Fruit fly (Drosophila melanogaster): Measurements from ENCODE around the gene CG4789.

Gene CG4789

DNA sequence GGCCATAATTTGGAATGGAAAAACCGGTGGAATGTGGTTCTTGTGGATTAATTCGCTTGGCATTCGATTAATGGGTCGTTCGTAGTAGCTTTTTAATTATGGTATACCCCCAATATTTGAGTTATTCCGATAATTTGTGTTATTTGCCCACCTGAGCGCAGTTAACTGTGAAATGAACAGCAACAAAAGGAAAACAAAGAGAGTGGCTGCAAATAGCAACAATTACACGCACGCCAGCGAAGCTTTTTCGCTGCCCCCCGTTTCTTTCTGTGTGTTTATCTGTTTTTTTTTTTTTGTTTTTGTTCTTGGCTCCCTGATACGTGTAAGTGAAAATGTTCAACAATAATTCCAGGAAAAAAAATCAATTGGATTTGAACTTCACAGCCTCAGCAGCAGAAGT, 816 bp upstream of the CG4789 start (continued):
- TF ChIP-seq maf-S (GFP tag; optimal IDR thresholded peaks at IDR 0.05), result no peak
- no peak for TF ChIP-seq CG15601 (tag; optimal IDR thresholded peaks at IDR 0.05)
- no peak for TF ChIP-seq gce (GFP tag; IDR thresholded peaks at IDR 0.05)
- TF ChIP-seq CG3995 (GFP tag; optimal IDR thresholded peaks at IDR 0.05), result peak; percentile 20
- TF ChIP-seq zf30C (GFP tag; optimal IDR thresholded peaks at IDR 0.05), result peak; percentile 57
- 0 out of 2 replicates have a peak, but pooled peaks have one; percentile 9 for TF ChIP-seq CG6689 (GFP tag; IDR thresholded peaks at IDR 0.05)
- no peak for TF ChIP-seq CG33213 (GFP tag; optimal IDR thresholded peaks at IDR 0.05)
- no peak for TF ChIP-seq Side (GFP tag; optimal IDR thresholded peaks at IDR 0.05)

DNA sequence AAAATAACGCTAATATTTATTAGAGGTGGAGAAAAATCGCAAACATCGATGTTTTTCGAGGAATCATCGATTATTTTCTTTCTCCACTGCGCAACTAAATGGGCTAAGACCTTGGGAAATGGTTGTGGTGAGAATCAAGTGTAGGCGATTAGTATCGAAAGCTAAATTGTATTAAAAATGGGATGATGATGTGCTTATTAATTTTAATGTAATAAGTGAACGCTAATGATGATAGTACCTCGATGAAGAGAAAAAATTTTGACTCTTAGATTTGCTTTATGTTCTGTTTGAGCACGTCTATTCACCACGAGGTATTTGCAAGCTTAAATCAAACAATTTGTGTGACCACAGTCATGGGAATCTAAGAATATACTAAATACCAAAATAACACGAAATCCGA, 2.6 kb downstream of the CG4789 start, which contains the start of the genes Rai1 and CG13005:
Gene Rai1 (minus strand): TSS at position 46 of the 400 bp plus-strand sequence.
Gene CG13005 (plus strand): TSS at position 352 of the 400 bp plus-strand sequence.
- peak; percentile 80 for TF ChIP-seq CG16813 (GFP tag; IDR thresholded peaks at IDR 0.05; ENCODE audit: partially characterized antibody)
- no peak for TF ChIP-seq cad (GFP tag; optimal IDR thresholded peaks at IDR 0.05)
- TF ChIP-seq croc (GFP tag; conservative IDR thresholded peaks at IDR 0.05), result no peak
- TF ChIP-seq Doc3 (GFP tag; IDR thresholded peaks at IDR 0.05; ENCODE audit: partially characterized antibody), result peak; percentile 84
- TF ChIP-seq CG15479 (GFP tag; optimal IDR thresholded peaks at IDR 0.05), result no peak
- no peak for TF ChIP-seq Sox102F (GFP tag; optimal IDR thresholded peaks at IDR 0.05)
- no peak for TF ChIP-seq sens-2 (GFP tag; IDR thresholded peaks at IDR 0.05)
- TF ChIP-seq sisA (GFP tag; IDR thresholded peaks at IDR 0.05), result no peak
- no peak for TF ChIP-seq CG10147 (GFP tag; optimal IDR thresholded peaks at IDR 0.05)
- TF ChIP-seq E2f1 (GFP tag; IDR thresholded peaks at IDR 0.05), result no peak
- peak; percentile 73 for TF ChIP-seq tna (GFP tag; IDR thresholded peaks at IDR 0.05; ENCODE audit: partially characterized antibody)
- TF ChIP-seq ftz-f1 (GFP tag; optimal IDR thresholded peaks at IDR 0.05), result peak; percentile 95
- TF ChIP-seq pita (GFP tag; optimal IDR thresholded peaks at IDR 0.05), result no peak
- peak; percentile 55 for TF ChIP-seq Ets97D (GFP tag; optimal IDR thresholded peaks at IDR 0.05)
- TF ChIP-seq CG13296 (GFP tag; optimal IDR thresholded peaks at IDR 0.05), result no peak
- no peak for TF ChIP-seq CG4707 (GFP tag; optimal IDR thresholded peaks at IDR 0.05)
- TF ChIP-seq H2.0 (GFP tag; IDR thresholded peaks at IDR 0.05), result no peak
- peak; percentile 5 for TF ChIP-seq CG17186 (GFP tag; optimal IDR thresholded peaks at IDR 0.05)
- TF ChIP-seq CG12236 (GFP tag; optimal IDR thresholded peaks at IDR 0.05), result no peak
- TF ChIP-seq eve (GFP tag; optimal IDR thresholded peaks at IDR 0.05), result no peak
- peak; percentile 53; the same call in 1 of the 3 replicates for TF ChIP-seq CG7357 (GFP tag; IDR thresholded peaks at IDR 0.05)
- no peak for TF ChIP-seq H15 (GFP tag; IDR thresholded peaks at IDR 0.05)
- no peak for TF ChIP-seq CG2199 (GFP tag; IDR thresholded peaks at IDR 0.05)
- TF ChIP-seq lab (GFP tag; optimal IDR thresholded peaks at IDR 0.05), result no peak
- no peak for TF ChIP-seq Fer1 (GFP tag; optimal IDR thresholded peaks at IDR 0.05)
- TF ChIP-seq mirr (GFP tag; optimal IDR thresholded peaks at IDR 0.05), result no peak
- no peak for TF ChIP-seq B-H1 (GFP tag; IDR thresholded peaks at IDR 0.05)
- TF ChIP-seq Scr (GFP tag; IDR thresholded peaks at IDR 0.05; ENCODE audit: partially characterized antibody), result peak; percentile 89
- TF ChIP-seq CG32532 (GFP tag; IDR thresholded peaks at IDR 0.05), result no peak
- no peak for TF ChIP-seq tup (GFP tag; optimal IDR thresholded peaks at IDR 0.05)
- no peak for TF ChIP-seq hth (optimal IDR thresholded peaks at IDR 0.05)
- peak; percentile 70 for TF ChIP-seq Dp (GFP tag; optimal IDR thresholded peaks at IDR 0.05)
- TF ChIP-seq CG42726 (GFP tag; IDR thresholded peaks at IDR 0.05; ENCODE audit: partially characterized antibody), result peak; percentile 67; the same call in 1 of the 2 replicates
- TF ChIP-seq bab2 (GFP tag; optimal IDR thresholded peaks at IDR 0.05), result no peak
- TF ChIP-seq HmgZ (tag; optimal IDR thresholded peaks at IDR 0.05), result no peak
- TF ChIP-seq CG2116 (GFP tag; optimal IDR thresholded peaks at IDR 0.05), result peak; percentile 48
- TF ChIP-seq Hmx (GFP tag; optimal IDR thresholded peaks at IDR 0.05), result no peak
- no peak for TF ChIP-seq CG10565 (GFP tag; optimal IDR thresholded peaks at IDR 0.05)
- no peak for TF ChIP-seq Xbp1 (GFP tag; optimal IDR thresholded peaks at IDR 0.05)
- no peak for TF ChIP-seq pum (GFP tag; optimal IDR thresholded peaks at IDR 0.05)
- no peak for TF ChIP-seq CG12942 (GFP tag; optimal IDR thresholded peaks at IDR 0.05)
- no peak for TF ChIP-seq CG33557 (GFP tag; optimal IDR thresholded peaks at IDR 0.05)
- TF ChIP-seq MBD-R2 (GFP tag; IDR thresholded peaks at IDR 0.05), result peak; percentile 8

Measured in whole organism, embryonic.